Fruit fly (Drosophila melanogaster): ENCODE results near the gene CG32281.

The CG32281 gene

dm6 chr3L:3127544-3127943 lies 41.6 kb upstream of the CG32281 start, which contains the start of gene promL (continued):
- TF ChIP-seq CG7368 (GFP tag; optimal IDR thresholded peaks at IDR 0.05) (no peak), Met (GFP tag; optimal IDR thresholded peaks at IDR 0.05) (peak; percentile 54), CG16779 (tag; optimal IDR thresholded peaks at IDR 0.05) (peak; percentile 29), Hr38 (GFP tag; optimal IDR thresholded peaks at IDR 0.05) (no peak), CG4318 (GFP tag; optimal IDR thresholded peaks at IDR 0.05) (no peak), Ets96B (tag; optimal IDR thresholded peaks at IDR 0.05) (no peak), CG10669 (GFP tag; optimal IDR thresholded peaks at IDR 0.05) (peak; percentile 6), net (GFP tag; optimal IDR thresholded peaks at IDR 0.05) (peak; percentile 39), Eip78C (GFP tag) (peak; percentile 87), cyc (GFP tag; optimal IDR thresholded peaks at IDR 0.05) (peak; percentile 32)

DNA sequence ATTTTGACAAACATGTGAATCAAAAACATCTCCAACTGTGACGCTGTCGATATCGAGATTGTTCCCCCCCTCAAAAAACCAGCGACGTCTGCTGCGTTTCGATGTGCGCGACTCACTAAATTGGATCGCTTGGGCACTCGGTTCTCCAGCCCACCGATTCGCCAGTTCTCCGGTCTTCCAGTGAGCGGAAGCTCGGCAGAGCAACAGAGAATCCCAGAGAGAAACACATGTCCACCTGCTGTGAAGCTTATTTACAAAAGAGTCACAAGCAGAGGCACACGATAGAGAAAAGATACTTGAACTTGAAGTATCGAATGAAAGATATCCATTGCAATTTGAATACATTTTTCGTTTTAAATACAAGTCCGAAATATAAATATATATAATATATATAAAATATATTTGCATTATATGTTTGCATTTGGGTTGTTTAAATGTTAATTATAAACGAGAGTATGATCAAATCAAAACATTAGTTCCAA lies 35.1 kb upstream of the CG32281 start:
- TF ChIP-seq Ets21C (GFP tag; optimal IDR thresholded peaks at IDR 0.05), result no peak
- peak; percentile 57 for TF ChIP-seq CG9139 (GFP tag; optimal IDR thresholded peaks at IDR 0.05)
- peak; percentile 0 for TF ChIP-seq vri (GFP tag; optimal IDR thresholded peaks at IDR 0.05)
- TF ChIP-seq CG8632 (GFP tag; optimal IDR thresholded peaks at IDR 0.05), result no peak
- TF ChIP-seq CG11902 (GFP tag; optimal IDR thresholded peaks at IDR 0.05), result no peak
- TF ChIP-seq CG6854 (GFP tag; optimal IDR thresholded peaks at IDR 0.05), result peak; percentile 18
- TF ChIP-seq achi (GFP tag; optimal IDR thresholded peaks at IDR 0.05), result peak; percentile 20
- TF ChIP-seq CG16779 (tag; optimal IDR thresholded peaks at IDR 0.05), result peak; percentile 23
- no peak for TF ChIP-seq CG8319 (GFP tag; optimal IDR thresholded peaks at IDR 0.05)
- TF ChIP-seq Sox102F (GFP tag; optimal IDR thresholded peaks at IDR 0.05), result peak; percentile 26
- peak; percentile 82 for TF ChIP-seq fkh (GFP tag; optimal IDR thresholded peaks at IDR 0.05)
- TF ChIP-seq Met (GFP tag; optimal IDR thresholded peaks at IDR 0.05), result no peak
- peak; percentile 25 for TF ChIP-seq dsx (GFP tag; optimal IDR thresholded peaks at IDR 0.05; ENCODE audit: poor library complexity, severe bottlenecking)
- peak; percentile 68 for TF ChIP-seq Eip78C (GFP tag)
- no peak for TF ChIP-seq Eip93F (GFP tag; optimal IDR thresholded peaks at IDR 0.05)
- 0 out of 3 replicates have a peak, but pooled peaks have one; percentile 18 for TF ChIP-seq CG8119 (GFP tag; IDR thresholded peaks at IDR 0.05)
- TF ChIP-seq ss (GFP tag; optimal IDR thresholded peaks at IDR 0.05), result peak in 1 of 2 experiments; percentile 30
- peak; percentile 9 for TF ChIP-seq CG3919 (GFP tag; optimal IDR thresholded peaks at IDR 0.05)
- peak; percentile 18 for TF ChIP-seq CG6808 (GFP tag; optimal IDR thresholded peaks at IDR 0.05)

dm6 chr3L:3141411-3141810 lies 27.8 kb upstream of the CG32281 start:
- TF ChIP-seq CG11294 (GFP tag; IDR thresholded peaks at IDR 0.05) (peak; percentile 9; the same call in 1 of the 2 replicates), Eip75B (GFP tag; optimal IDR thresholded peaks at IDR 0.05) (peak; percentile 4), CG3032 (tag; optimal IDR thresholded peaks at IDR 0.05) (no peak), Blimp-1 (GFP tag; optimal IDR thresholded peaks at IDR 0.05) (peak; percentile 77), CG4318 (GFP tag; optimal IDR thresholded peaks at IDR 0.05) (no peak), vri (GFP tag; optimal IDR thresholded peaks at IDR 0.05) (no peak)

dm6 chr3L:3142516-3143382 lies 26.4 kb upstream of the CG32281 start:
- no peak for TF ChIP-seq CG7368 (GFP tag; optimal IDR thresholded peaks at IDR 0.05)
- TF ChIP-seq CG31627 (GFP tag; optimal IDR thresholded peaks at IDR 0.05), result no peak
- TF ChIP-seq salr (GFP tag; optimal IDR thresholded peaks at IDR 0.05), result no peak
- TF ChIP-seq Ets96B (tag; optimal IDR thresholded peaks at IDR 0.05), result no peak
- TF ChIP-seq Eip78C (GFP tag), result peak; percentile 39
- TF ChIP-seq Hr4 (GFP tag; optimal IDR thresholded peaks at IDR 0.05), result no peak
- no peak for TF ChIP-seq pdm3 (GFP tag; optimal IDR thresholded peaks at IDR 0.05)
- TF ChIP-seq dac (GFP tag; optimal IDR thresholded peaks at IDR 0.05), result no peak
- peak; percentile 65 for TF ChIP-seq fkh (GFP tag; optimal IDR thresholded peaks at IDR 0.05)
- TF ChIP-seq CG11902 (GFP tag; optimal IDR thresholded peaks at IDR 0.05), result no peak
- no peak for TF ChIP-seq CG6276 (GFP tag; optimal IDR thresholded peaks at IDR 0.05)
- no peak for TF ChIP-seq CG3032 (tag; optimal IDR thresholded peaks at IDR 0.05)

All from whole organism, prepupa.